Worm (Caenorhabditis elegans): ENCODE data around the gene R160.12.
A peak's percentile ranks its signal among the peaks of the same experiment; 100 is the strongest.

The R160.12 gene

DNA sequence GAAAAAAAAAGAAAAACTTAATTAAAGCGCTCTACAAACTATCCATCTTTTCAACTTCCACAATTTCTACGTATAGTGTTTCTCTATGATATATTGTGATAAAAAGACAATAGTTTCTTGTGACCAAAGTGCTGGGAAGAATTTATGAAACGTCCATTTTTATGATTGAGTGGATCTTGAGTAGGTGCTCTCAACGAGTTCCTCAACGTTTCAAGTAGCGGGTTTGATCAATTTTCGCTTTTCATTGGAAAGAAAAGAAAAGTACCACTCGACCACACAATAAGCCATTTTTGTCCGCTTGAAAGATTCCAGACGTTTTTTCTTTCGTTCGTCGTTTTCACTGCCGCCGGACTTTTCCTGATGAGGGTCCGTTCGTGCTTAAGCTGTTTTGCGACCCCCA is 19.9 kb upstream of the R160.12 start:
- no peak for TF ChIP-seq nhr-77 (tag; optimal IDR thresholded peaks at IDR 0.05)
- TF ChIP-seq unc-62 (GFP tag; optimal IDR thresholded peaks at IDR 0.05), result no peak
- TF ChIP-seq egl-27 (tag; optimal IDR thresholded peaks at IDR 0.05), result no peak
- no peak for TF ChIP-seq elt-1 (tag; optimal IDR thresholded peaks at IDR 0.05)
- no peak for TF ChIP-seq nhr-23 (tag; optimal IDR thresholded peaks at IDR 0.05)

DNA sequence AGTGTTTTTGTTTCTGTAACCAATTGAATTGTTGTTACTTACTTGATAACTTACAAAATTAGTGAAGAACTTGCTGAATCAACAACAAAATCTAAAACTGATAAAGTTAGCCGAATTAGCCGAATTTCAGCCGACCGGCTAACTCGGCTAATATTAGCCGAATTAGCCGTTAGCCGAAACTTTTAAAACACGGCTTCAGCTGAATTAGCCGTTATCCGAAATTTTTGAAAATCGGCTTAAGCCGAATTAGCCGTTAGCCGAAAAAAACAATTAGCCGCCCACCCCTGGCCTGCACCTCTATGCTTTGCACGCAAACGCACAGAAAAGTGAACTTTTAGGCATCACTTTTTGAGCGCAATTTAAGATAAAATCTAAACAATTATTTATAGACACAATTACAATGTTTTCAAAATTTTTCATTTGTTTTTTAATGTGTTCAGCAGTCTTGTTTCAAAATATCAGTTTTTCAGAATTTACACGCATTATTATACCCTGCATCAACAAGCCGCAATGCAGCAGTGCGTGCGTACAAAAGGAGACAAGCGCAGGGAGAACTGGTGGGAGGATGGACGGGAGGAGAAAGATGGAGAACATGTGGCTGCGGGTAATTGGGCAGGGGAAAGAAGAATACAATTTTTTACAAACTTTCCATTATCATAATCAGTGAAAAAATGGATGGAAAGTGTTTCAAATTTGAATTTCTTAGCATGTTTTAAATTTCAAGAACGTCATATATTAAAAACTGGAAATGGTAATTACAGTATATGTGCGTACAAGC is 17.7 kb upstream of the R160.12 start:
- TF ChIP-seq hmg-11 (tag; optimal IDR thresholded peaks at IDR 0.05), result peak; percentile 84
- TF ChIP-seq ceh-9 (tag; optimal IDR thresholded peaks at IDR 0.05), result no peak
- no peak for TF ChIP-seq eor-1 (tag; optimal IDR thresholded peaks at IDR 0.05)
- TF ChIP-seq pqm-1 (tag; optimal IDR thresholded peaks at IDR 0.05), result peak; percentile 21
- TF ChIP-seq egl-5 (tag; optimal IDR thresholded peaks at IDR 0.05), result peak; percentile 65
- TF ChIP-seq mdl-1 (tag; optimal IDR thresholded peaks at IDR 0.05), result no peak
- no peak for TF ChIP-seq nhr-12 (tag; optimal IDR thresholded peaks at IDR 0.05)
- no peak for TF ChIP-seq nhr-76 (tag; optimal IDR thresholded peaks at IDR 0.05)
- TF ChIP-seq jun-1 (tag; optimal IDR thresholded peaks at IDR 0.05), result peak; percentile 81
- peak; percentile 66 for TF ChIP-seq tbx-2 (tag; optimal IDR thresholded peaks at IDR 0.05)
- peak; percentile 27 for TF ChIP-seq lin-15B (tag; optimal IDR thresholded peaks at IDR 0.05)
- peak; percentile 87 for TF ChIP-seq nhr-25 (tag; optimal IDR thresholded peaks at IDR 0.05)
- TF ChIP-seq R02D3.7 (tag; optimal IDR thresholded peaks at IDR 0.05), result peak; percentile 54
- TF ChIP-seq zag-1 (tag; optimal IDR thresholded peaks at IDR 0.05), result no peak
- TF ChIP-seq egl-27 (tag; optimal IDR thresholded peaks at IDR 0.05), result no peak
- TF ChIP-seq nhr-237 (tag; optimal IDR thresholded peaks at IDR 0.05), result no peak
- peak; percentile 83 for TF ChIP-seq lin-39 (tag; optimal IDR thresholded peaks at IDR 0.05)
- TF ChIP-seq ceh-28 (tag; optimal IDR thresholded peaks at IDR 0.05), result peak; percentile 80
- peak; percentile 86 for TF ChIP-seq nhr-43 (tag; optimal IDR thresholded peaks at IDR 0.05; ENCODE audit: poor library complexity, severe bottlenecking)
- TF ChIP-seq ceh-82 (tag; optimal IDR thresholded peaks at IDR 0.05), result peak; percentile 29
- peak; percentile 80 for TF ChIP-seq snpc-4 (tag; optimal IDR thresholded peaks at IDR 0.05)
- no peak for TF ChIP-seq ztf-4 (tag; optimal IDR thresholded peaks at IDR 0.05)
- TF ChIP-seq nhr-11 (tag; optimal IDR thresholded peaks at IDR 0.05), result peak; percentile 9
- TF ChIP-seq pha-4 (tag; optimal IDR thresholded peaks at IDR 0.05), result peak; percentile 88
- TF ChIP-seq ZK546.5 (tag; optimal IDR thresholded peaks at IDR 0.05), result no peak
- no peak for TF ChIP-seq mml-1 (tag; optimal IDR thresholded peaks at IDR 0.05)
- no peak for TF ChIP-seq lsy-12 (tag; optimal IDR thresholded peaks at IDR 0.05)
- TF ChIP-seq skn-1 (tag; optimal IDR thresholded peaks at IDR 0.05), result peak; percentile 46
- TF ChIP-seq nfya-1 (tag; optimal IDR thresholded peaks at IDR 0.05; ENCODE audit: insufficient read depth), result peak; percentile 71
- no peak for TF ChIP-seq nhr-28 (tag; optimal IDR thresholded peaks at IDR 0.05)
- no peak for TF ChIP-seq elt-3 (tag; optimal IDR thresholded peaks at IDR 0.05)
- peak; percentile 62 for TF ChIP-seq elt-2 (tag; optimal IDR thresholded peaks at IDR 0.05)
- TF ChIP-seq nhr-77 (tag; optimal IDR thresholded peaks at IDR 0.05), result peak; percentile 71
- TF ChIP-seq ztf-11 (tag; optimal IDR thresholded peaks at IDR 0.05), result no peak
- peak; percentile 84 for TF ChIP-seq nhr-23 (tag; optimal IDR thresholded peaks at IDR 0.05)

DNA sequence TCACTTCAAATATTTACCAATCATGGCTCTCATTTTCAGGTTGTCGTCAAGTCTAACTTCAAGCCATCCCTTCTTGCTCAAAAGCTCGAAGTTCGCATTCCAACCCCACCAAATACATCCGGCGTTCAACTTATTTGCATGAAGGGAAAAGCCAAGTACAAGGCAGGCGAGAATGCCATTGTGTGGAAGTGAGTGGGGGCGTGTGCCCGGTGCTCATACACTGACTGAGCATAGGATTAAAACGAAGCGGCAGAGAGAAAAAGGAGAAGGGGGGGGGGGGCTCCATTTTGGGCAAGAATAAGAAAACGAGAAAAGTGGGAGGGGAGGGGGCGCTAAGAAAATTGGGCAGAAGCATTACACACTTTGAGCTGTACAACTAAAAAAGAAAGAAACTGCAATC is 14.1 kb upstream of the R160.12 start:
- TF ChIP-seq unc-39 (tag; optimal IDR thresholded peaks at IDR 0.05), result no peak
- TF ChIP-seq elt-2 (tag; optimal IDR thresholded peaks at IDR 0.05), result no peak
- no peak for TF ChIP-seq snpc-4 (tag; optimal IDR thresholded peaks at IDR 0.05)
- TF ChIP-seq fos-1 (tag; optimal IDR thresholded peaks at IDR 0.05), result no peak
- TF ChIP-seq nfya-1 (tag; optimal IDR thresholded peaks at IDR 0.05; ENCODE audit: insufficient read depth), result peak; percentile 27

Measured in whole organism, L3 larva.